Worm (Caenorhabditis elegans): ENCODE results near the gene nono-1.
A peak's percentile ranks its signal among the peaks of the same experiment; 100 is the strongest.

Gene nono-1

DNA sequence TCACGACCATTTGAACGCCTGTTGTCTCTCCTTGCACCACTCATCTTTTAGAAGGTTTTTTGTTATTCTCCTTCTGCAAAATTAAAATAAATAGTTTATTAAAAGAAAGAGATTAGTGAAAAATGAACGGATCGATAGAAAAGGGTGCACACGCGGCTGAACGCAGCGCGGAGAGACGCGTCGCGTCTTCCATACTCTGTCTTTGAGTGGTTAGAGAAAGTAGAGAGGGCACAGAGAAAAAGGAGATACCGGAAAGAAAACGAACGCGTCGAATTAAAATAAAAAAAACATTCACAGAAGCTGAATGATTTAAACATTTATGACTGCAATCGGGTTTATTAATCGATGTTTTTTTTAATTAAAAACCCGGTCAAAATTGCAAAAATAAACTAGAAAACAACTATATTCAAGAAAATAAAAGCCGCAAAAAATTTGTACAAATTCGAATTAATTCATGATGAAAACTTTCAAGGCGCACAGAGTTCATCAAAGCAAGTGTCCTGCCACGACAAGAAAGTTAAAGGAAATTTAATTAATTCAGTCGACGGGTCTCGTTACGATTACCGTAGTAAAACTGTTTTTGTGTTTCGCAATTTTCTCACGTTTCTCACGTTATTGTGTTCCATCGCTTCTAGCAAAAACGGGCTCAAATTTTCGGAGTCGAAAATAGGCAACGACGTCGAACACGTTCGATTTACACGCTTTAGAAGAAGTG lies at the start of gene nono-1, which contains the start of gene nop-1:
Gene nono-1 (minus strand): TSS at position 75 of the 715 bp plus-strand sequence.
Gene nop-1 (plus strand): TSS at position 551 of the 715 bp plus-strand sequence.
- TF ChIP-seq madf-8 (GFP tag; conservative IDR thresholded peaks at IDR 0.05) (peak; percentile 60), aptf-3 (GFP tag; IDR thresholded peaks at IDR 0.05) (no peak), ztf-26 (tag; optimal IDR thresholded peaks at IDR 0.05) (no peak), D2030.7 (GFP tag; IDR thresholded peaks at IDR 0.05) (peak; percentile 33; the same call in 1 of the 2 replicates), hmg-1.2 (GFP tag; IDR thresholded peaks at IDR 0.05) (peak; percentile 17; the same call in 1 of the 2 replicates), let-526 (GFP tag; IDR thresholded peaks at IDR 0.05) (no peak), attf-5 (GFP tag; optimal IDR thresholded peaks at IDR 0.05) (no peak), xnd-1 (tag; optimal IDR thresholded peaks at IDR 0.05) (peak; percentile 74), him-1 (tag; optimal IDR thresholded peaks at IDR 0.05) (peak; percentile 33), hmg-20 (GFP tag; IDR thresholded peaks at IDR 0.05) (no peak), F33H1.4 (GFP tag; IDR thresholded peaks at IDR 0.05) (peak; percentile 89), F49E8.2 (tag; optimal IDR thresholded peaks at IDR 0.05; ENCODE audit: insufficient read depth) (peak; percentile 45), ceh-58 (GFP tag; IDR thresholded peaks at IDR 0.05) (no peak), madf-6 (GFP tag; IDR thresholded peaks at IDR 0.05) (peak; percentile 87), egrh-3 (GFP tag; IDR thresholded peaks at IDR 0.05) (no peak), rpc-1 (optimal IDR thresholded peaks at IDR 0.05) (no peak), rpc-1 (tag; optimal IDR thresholded peaks at IDR 0.05) (no peak), atf-7 (tag; optimal IDR thresholded peaks at IDR 0.05) (no peak), efl-1 (GFP tag; optimal IDR thresholded peaks at IDR 0.05) (peak; percentile 37), lsl-1 (GFP tag; optimal IDR thresholded peaks at IDR 0.05) (peak; percentile 88), ceh-91 (GFP tag; IDR thresholded peaks at IDR 0.05) (peak; percentile 49), ceh-79 (tag; optimal IDR thresholded peaks at IDR 0.05) (no peak), mxl-1 (tag; optimal IDR thresholded peaks at IDR 0.05) (no peak), cebp-1 (GFP tag; IDR thresholded peaks at IDR 0.05) (no peak), cebp-1 (tag; optimal IDR thresholded peaks at IDR 0.05) (peak; percentile 32), nfya-1 (tag; optimal IDR thresholded peaks at IDR 0.05; ENCODE audit: borderline replicate concordance, insufficient read depth) (no peak)

DNA sequence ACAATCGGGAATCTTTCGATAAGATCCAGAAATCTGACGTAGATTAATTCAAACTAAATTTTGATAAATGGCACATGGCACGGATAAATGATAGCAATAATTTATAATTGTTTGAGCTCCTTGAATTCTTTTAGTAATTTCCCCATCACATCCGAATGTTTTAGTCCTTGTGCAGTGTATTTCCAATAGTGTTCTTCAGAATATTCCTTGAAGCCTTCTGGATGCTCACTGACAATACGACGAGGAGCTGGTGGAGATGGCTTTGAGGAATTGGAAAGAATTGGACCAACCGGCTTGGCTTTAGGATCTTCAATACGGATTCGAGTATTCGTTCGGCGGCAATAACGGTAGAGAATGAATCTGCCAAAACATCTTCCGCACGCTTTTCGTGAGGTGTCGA lies 48.4 kb upstream of the nono-1 start:
- TF ChIP-seq chd-7 (tag; optimal IDR thresholded peaks at IDR 0.05) (peak; percentile 5), hmg-1.2 (GFP tag; IDR thresholded peaks at IDR 0.05) (0 out of 2 replicates have a peak, but pooled peaks have one; percentile 7), nfyb-1 (GFP tag; IDR thresholded peaks at IDR 0.05) (0 out of 2 replicates have a peak, but pooled peaks have one; percentile 39), mes-4 (tag; optimal IDR thresholded peaks at IDR 0.05) (no peak), akir-1 (GFP tag; optimal IDR thresholded peaks at IDR 0.05) (no peak), F52B5.7 (tag; optimal IDR thresholded peaks at IDR 0.05) (peak; percentile 12), ekl-4 (GFP tag; IDR thresholded peaks at IDR 0.05) (0 out of 2 replicates have a peak, but pooled peaks have one; percentile 24), cebp-1 (GFP tag; IDR thresholded peaks at IDR 0.05) (no peak), cebp-1 (tag; optimal IDR thresholded peaks at IDR 0.05) (peak; percentile 2)

DNA sequence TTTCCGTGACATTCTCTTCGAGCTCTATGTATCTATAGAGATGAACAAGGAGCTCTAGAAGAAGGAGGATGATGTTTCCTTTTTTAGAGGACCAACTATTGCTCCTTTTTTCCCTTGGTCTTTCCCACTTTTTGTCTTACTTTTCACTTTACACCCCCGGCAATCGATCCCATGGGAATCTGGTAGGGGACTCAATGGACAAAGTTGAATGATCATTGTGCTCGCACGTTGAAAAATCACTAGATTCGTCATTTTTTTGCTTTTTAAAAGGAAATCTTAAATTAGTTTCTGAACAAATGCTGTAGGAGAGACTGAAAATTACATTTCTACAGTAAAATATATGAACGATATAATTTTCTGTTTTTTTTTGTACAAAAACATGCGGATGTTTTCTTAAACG lies 44.0 kb upstream of the nono-1 start:
- no peak for TF ChIP-seq lag-1 (GFP tag; IDR thresholded peaks at IDR 0.05)
- TF ChIP-seq mel-28 (tag; optimal IDR thresholded peaks at IDR 0.05; ENCODE audit: borderline replicate concordance): no peak
- TF ChIP-seq F55B11.4 (tag; optimal IDR thresholded peaks at IDR 0.05; ENCODE audit: borderline replicate concordance, insufficient read depth): no peak
- TF ChIP-seq chd-7 (tag; optimal IDR thresholded peaks at IDR 0.05): no peak
- no peak for TF ChIP-seq B0035.1 (tag; optimal IDR thresholded peaks at IDR 0.05)
- TF ChIP-seq repo-1 (tag; optimal IDR thresholded peaks at IDR 0.05): no peak
- no peak for TF ChIP-seq B0336.3 (GFP tag; IDR thresholded peaks at IDR 0.05)
- TF ChIP-seq nhr-90 (tag; optimal IDR thresholded peaks at IDR 0.05): no peak
- TF ChIP-seq T07F8.4 (tag; optimal IDR thresholded peaks at IDR 0.05): no peak
- TF ChIP-seq lir-1 (GFP tag; conservative IDR thresholded peaks at IDR 0.05): no peak
- TF ChIP-seq lin-35 (GFP tag; optimal IDR thresholded peaks at IDR 0.05): no peak
- no peak for TF ChIP-seq ceh-40 (GFP tag; IDR thresholded peaks at IDR 0.05)
- TF ChIP-seq bed-1 (GFP tag; IDR thresholded peaks at IDR 0.05): no peak
- TF ChIP-seq nhr-120 (GFP tag; IDR thresholded peaks at IDR 0.05): no peak
- TF ChIP-seq nfya-2 (GFP tag; IDR thresholded peaks at IDR 0.05): no peak
